Worm (Caenorhabditis elegans) whole organism, late embryonic: Measurements from ENCODE around the gene nspc-3.

Experiments
- ama-1 ChIP-seq: fragments of 150-350 bp; optimal IDR thresholded peaks from 2 replicates; lab custom pipeline; 2014
- pqm-1 ChIP-seq: sonication (generic microtip); optimal IDR thresholded peaks from 2 replicates; lab custom pipeline; 2016; ENCODE audit warnings: missing genetic modification characterization, missing compliant biosample characterization
- sdc-2 ChIP-seq: sonication (generic microtip); optimal IDR thresholded peaks from 2 replicates; lab custom pipeline; 2016; ENCODE audit warnings: missing genotype, missing genetic modification characterization, missing compliant biosample characterization

ce11 chrX:8564451-8564795 is 27.5 kb downstream of the nspc-3 start:
- no peak for TF ChIP-seq ama-1 (lab: Kevin White, UChicago)
- TF ChIP-seq sdc-2 (tag; lab: Kevin White, UChicago), result no peak
- TF ChIP-seq pqm-1 (tag; lab: Kevin White, UChicago), result no peak
